Worm (Caenorhabditis elegans) whole organism, L2 larva: ENCODE results near the gene nhr-25.
A peak's percentile ranks its signal among the peaks of the same experiment; 100 is the strongest.

Source experiments
- C34F6.9 ChIP-seq: fragments of 150-350 bp; optimal IDR thresholded peaks from 2 replicates; lab custom pipeline; 2014; ENCODE audit warnings: missing biosample characterization, missing genetic modification characterization
- blmp-1 ChIP-seq: sonication (generic microtip); optimal IDR thresholded peaks from 2 replicates; lab custom pipeline; 2017; ENCODE audit warnings: missing genetic modification characterization, mild to moderate bottlenecking, missing compliant biosample characterization, antibody characterized with exemption, moderate library complexity; ENCODE audit not compliant: insufficient read depth
- dmd-4 ChIP-seq: sonication (generic microtip); optimal IDR thresholded peaks from 2 replicates; lab custom pipeline; 2017; ENCODE audit warnings: missing biosample characterization, missing genetic modification characterization
- egl-27 ChIP-seq: sonication (generic microtip); optimal IDR thresholded peaks from 3 replicates; lab custom pipeline; 2017; ENCODE audit warnings: missing biosample characterization, missing genetic modification reagents, missing genetic modification characterization
- elt-3 ChIP-seq: sonication (generic microtip); optimal IDR thresholded peaks from 2 replicates; lab custom pipeline; 2017; ENCODE audit warnings: missing biosample characterization, missing genetic modification characterization
- fos-1 ChIP-seq: fragments of 150-350 bp; optimal IDR thresholded peaks from 2 replicates; lab custom pipeline; 2014; ENCODE audit warnings: missing biosample characterization, missing genetic modification characterization
- lin-39 ChIP-seq: fragments of 150-350 bp; optimal IDR thresholded peaks from 2 replicates; lab custom pipeline; 2014; ENCODE audit warnings: missing biosample characterization, missing genetic modification reagents, missing genetic modification characterization
- mdl-1 ChIP-seq, 2 experiments: fragments of 150-350 bp in 1 of 2; sonication (generic microtip) in 1 of 2; optimal IDR thresholded peaks; 2 replicates each; lab custom pipeline; 2017; ENCODE audit warnings: missing biosample characterization in 2 of 2, missing genetic modification characterization in 2 of 2
- nhr-237 ChIP-seq: fragments of 150-350 bp; optimal IDR thresholded peaks from 2 replicates; lab custom pipeline; 2014; ENCODE audit warnings: missing biosample characterization, missing genetic modification characterization
- nhr-77 ChIP-seq: fragments of 150-350 bp; optimal IDR thresholded peaks from 2 replicates; lab custom pipeline; 2014; ENCODE audit warnings: missing biosample characterization, missing genetic modification characterization
- snpc-4 ChIP-seq: fragments of 150-350 bp; optimal IDR thresholded peaks from 2 replicates; lab custom pipeline; 2014; ENCODE audit warnings: missing biosample characterization, missing genetic modification characterization
- unc-39 ChIP-seq: fragments of 150-350 bp; optimal IDR thresholded peaks from 2 replicates; lab custom pipeline; 2014; ENCODE audit warnings: missing biosample characterization, missing genetic modification characterization
- unc-62 ChIP-seq: fragments of 150-350 bp; optimal IDR thresholded peaks from 2 replicates; lab custom pipeline; 2014; ENCODE audit warnings: missing biosample characterization, missing genetic modification reagents, missing genetic modification characterization
- ztf-11 ChIP-seq: sonication (generic microtip); optimal IDR thresholded peaks from 2 replicates; lab custom pipeline; 2017; ENCODE audit warnings: missing biosample characterization, missing genetic modification characterization

ce11 chrX:12989205-12989604, 19.1 kb upstream of the nhr-25 start, which contains the start of gene F11C1.7:
- no peak for TF ChIP-seq egl-27
- no peak for TF ChIP-seq mdl-1 (tag; optimal IDR thresholded peaks at IDR 0.05; lab: Kevin White, UChicago)
- TF ChIP-seq ztf-11: no peak
- TF ChIP-seq nhr-77 (tag; lab: Kevin White, UChicago): no peak
- TF ChIP-seq unc-62 (GFP tag; lab: Kevin White, UChicago): no peak
- TF ChIP-seq snpc-4 (tag; lab: Kevin White, UChicago): no peak
- no peak for TF ChIP-seq unc-39 (tag; lab: Kevin White, UChicago)
- no peak for TF ChIP-seq nhr-237 (tag; lab: Kevin White, UChicago)
- no peak for TF ChIP-seq dmd-4
- TF ChIP-seq blmp-1 (tag; lab: Kevin White, UChicago): no peak
- TF ChIP-seq fos-1: no peak
- TF ChIP-seq elt-3: no peak
- TF ChIP-seq C34F6.9 (tag; lab: Kevin White, UChicago): peak; percentile 26
- no peak for TF ChIP-seq lin-39
